Worm (Caenorhabditis elegans) whole organism, L4 larva: ENCODE data around the gene decr-1.1.
A peak's percentile ranks its signal among the peaks of the same experiment; 100 is the strongest.

Source experiments
- D1046.2 ChIP-seq: fragments of 200-800 bp; sonication (Bioruptor generic); IDR thresholded peaks from 2 replicates; pipeline ENCODE4 v1.3.6; 2022; ENCODE audit warnings: missing genetic modification characterization, missing compliant biosample characterization
- F26F4.8 ChIP-seq: fragments of 200-800 bp; sonication (Bioruptor generic); conservative IDR thresholded peaks from 2 replicates; pipeline ENCODE4 v1.3.6; 2022; ENCODE audit warnings: missing genetic modification characterization, missing compliant biosample characterization
- F37D6.2 ChIP-seq: sonication (generic microtip); optimal IDR thresholded peaks from 2 replicates; lab custom pipeline; 2016; ENCODE audit warnings: mild to moderate bottlenecking, missing genetic modification characterization, missing compliant biosample characterization
- F44E2.7 ChIP-seq: fragments of 200-800 bp; sonication (Bioruptor generic); IDR thresholded peaks from 2 replicates; pipeline ENCODE4 v2.1.2; 2022; ENCODE audit warnings: missing genetic modification characterization, missing compliant biosample characterization
- F49E8.2 ChIP-seq: sonication (generic microtip); optimal IDR thresholded peaks from 2 replicates; lab custom pipeline; 2016; ENCODE audit warnings: missing compliant biosample characterization, mild to moderate bottlenecking, missing genetic modification characterization, borderline replicate concordance
- R02D3.7 ChIP-seq: fragments of 150-350 bp; sonication (generic microtip); optimal IDR thresholded peaks from 3 replicates; lab custom pipeline; 2014; ENCODE audit warnings: missing biosample characterization, missing genetic modification characterization
- T26A8.4 ChIP-seq: fragments of 200-800 bp; sonication (Bioruptor generic); IDR thresholded peaks from 2 replicates; pipeline ENCODE4 v1.3.6; 2022; ENCODE audit warnings: missing genetic modification characterization, missing compliant biosample characterization
- ZK337.2 ChIP-seq: fragments of 200-800 bp; sonication (Bioruptor generic); IDR thresholded peaks from 2 replicates; pipeline ENCODE4 v1.3.6; 2022; ENCODE audit warnings: missing genetic modification reagents, missing genetic modification characterization, missing compliant biosample characterization
- ZK546.5 ChIP-seq, 2 experiments: sonication (generic microtip); optimal IDR thresholded peaks; 2 replicates each; lab custom pipeline; 2017; ENCODE audit warnings: missing biosample characterization in 2 of 2, missing genetic modification characterization in 2 of 2
- aha-1 ChIP-seq: fragments of 150-350 bp; peaks from one replicate; lab custom pipeline; 2014; ENCODE audit warnings: missing biosample characterization, missing genetic modification characterization
- aly-2 ChIP-seq: sonication (generic microtip); optimal IDR thresholded peaks from 2 replicates; lab custom pipeline; 2018; ENCODE audit warnings: missing biosample characterization, missing genetic modification characterization
- ceh-44 ChIP-seq: fragments of 200-800 bp; sonication (Bioruptor generic); IDR thresholded peaks from 2 replicates; pipeline ENCODE4 v1.3.6; 2022; ENCODE audit warnings: missing genetic modification reagents, missing genetic modification characterization, missing compliant biosample characterization
- ceh-82 ChIP-seq: sonication (generic microtip); optimal IDR thresholded peaks from 2 replicates; lab custom pipeline; 2017; ENCODE audit warnings: missing biosample characterization, missing genetic modification characterization
- cey-2 ChIP-seq: sonication (generic microtip); optimal IDR thresholded peaks from 3 replicates; lab custom pipeline; 2017; ENCODE audit warnings: missing genetic modification characterization, mild to moderate bottlenecking, missing compliant biosample characterization, antibody characterized with exemption, borderline replicate concordance; ENCODE audit not compliant: insufficient read depth
- ctbp-1 ChIP-seq: fragments of 200-800 bp; sonication (Bioruptor generic); IDR thresholded peaks from 2 replicates; pipeline ENCODE4 v1.3.6; 2022; ENCODE audit warnings: missing genetic modification reagents, missing genetic modification characterization, missing compliant biosample characterization
- daf-12 ChIP-seq: fragments of 150-350 bp; optimal IDR thresholded peaks from 2 replicates; lab custom pipeline; 2014; ENCODE audit warnings: missing biosample characterization, missing genetic modification reagents, missing genetic modification characterization
- daf-16 ChIP-seq, 3 experiments: sonication (generic microtip); optimal IDR thresholded peaks; 2 replicates each; lab custom pipeline; 2016 to 2017; ENCODE audit warnings: missing genetic modification characterization in 3 of 3, missing genetic modification reagents in 3 of 3, mild to moderate bottlenecking in 2 of 3, missing compliant biosample characterization in 2 of 3, missing biosample characterization in 1 of 3, moderate library complexity in 1 of 3
- dmd-6 ChIP-seq: fragments of 200-800 bp; sonication (Bioruptor generic); IDR thresholded peaks from 2 replicates; pipeline ENCODE4 v1.3.6; 2022; ENCODE audit warnings: missing genetic modification reagents, missing genetic modification characterization, missing compliant biosample characterization
- dmd-8 ChIP-seq: fragments of 200-800 bp; sonication (Bioruptor generic); IDR thresholded peaks from 2 replicates; pipeline ENCODE4 v1.3.6; 2022; ENCODE audit warnings: missing genetic modification characterization, missing compliant biosample characterization
- dmd-9 ChIP-seq: fragments of 200-800 bp; sonication (Bioruptor generic); IDR thresholded peaks from 2 replicates; pipeline ENCODE4 v1.3.6; 2022; ENCODE audit warnings: missing genetic modification reagents, missing genetic modification characterization, missing compliant biosample characterization
- duxl-1 ChIP-seq: sonication (generic microtip); optimal IDR thresholded peaks from 2 replicates; lab custom pipeline; 2016; ENCODE audit warnings: mild to moderate bottlenecking, missing genetic modification characterization, moderate library complexity, missing compliant biosample characterization; ENCODE audit not compliant: poor library complexity
- dve-1 ChIP-seq: sonication (generic microtip); optimal IDR thresholded peaks from 2 replicates; lab custom pipeline; 2017; ENCODE audit warnings: antibody characterized with exemption, mild to moderate bottlenecking, missing genetic modification characterization, missing compliant biosample characterization; ENCODE audit not compliant: insufficient read depth
- fos-1 ChIP-seq: fragments of 150-350 bp; optimal IDR thresholded peaks from 2 replicates; lab custom pipeline; 2014; ENCODE audit warnings: missing biosample characterization, missing genetic modification characterization
- hlh-11 ChIP-seq: fragments of 200-800 bp; sonication (Bioruptor generic); optimal IDR thresholded peaks from 2 replicates; lab custom pipeline; 2018; ENCODE audit warnings: mild to moderate bottlenecking, missing genetic modification characterization, missing compliant biosample characterization
- hmg-1.1 ChIP-seq: fragments of 200-800 bp; sonication (Bioruptor generic); IDR thresholded peaks from 2 replicates; pipeline ENCODE4 v1.3.6; 2022; ENCODE audit warnings: missing genetic modification reagents, missing genetic modification characterization, missing compliant biosample characterization
- lim-7 ChIP-seq: fragments of 200-800 bp; sonication (Bioruptor generic); IDR thresholded peaks from 2 replicates; pipeline ENCODE4 v1.3.6; 2022; ENCODE audit warnings: missing genetic modification characterization, missing compliant biosample characterization
- lin-13 ChIP-seq: fragments of 150-350 bp; optimal IDR thresholded peaks from 2 replicates; lab custom pipeline; 2014; ENCODE audit warnings: missing biosample characterization, missing genetic modification reagents, missing genetic modification characterization
- lin-29 ChIP-seq: fragments of 200-800 bp; sonication (Bioruptor generic); IDR thresholded peaks from 2 replicates; pipeline ENCODE4 v1.3.6; 2022; ENCODE audit warnings: missing genetic modification reagents, missing genetic modification characterization, missing compliant biosample characterization
- lir-3 ChIP-seq: sonication (generic microtip); optimal IDR thresholded peaks from 2 replicates; lab custom pipeline; 2016; ENCODE audit warnings: mild to moderate bottlenecking, missing genetic modification characterization, missing compliant biosample characterization
- madf-5 ChIP-seq, 2 experiments: fragments of 200-800 bp; sonication (Bioruptor generic); IDR thresholded peaks; 2 replicates each; pipeline ENCODE4 v1.3.6; 2022; ENCODE audit warnings: missing compliant biosample characterization in 2 of 2, missing genetic modification characterization in 2 of 2
- mdl-1 ChIP-seq, 2 experiments: fragments of 150-350 bp in 1 of 2; sonication (generic microtip) in 1 of 2; optimal IDR thresholded peaks; 2 replicates each; lab custom pipeline; 2014 to 2017; ENCODE audit warnings: missing biosample characterization in 2 of 2, missing genetic modification characterization in 2 of 2
- mep-1 ChIP-seq: fragments of 150-350 bp; sonication (generic microtip); optimal IDR thresholded peaks from 3 replicates; lab custom pipeline; 2014; ENCODE audit warnings: missing biosample characterization, missing genetic modification characterization
- nhr-102 ChIP-seq: sonication (generic microtip); optimal IDR thresholded peaks from 2 replicates; lab custom pipeline; 2016; ENCODE audit warnings: mild to moderate bottlenecking, missing genetic modification characterization, moderate library complexity, missing compliant biosample characterization
- nhr-111 ChIP-seq: fragments of 200-800 bp; sonication (Bioruptor generic); optimal IDR thresholded peaks from 2 replicates; lab custom pipeline; 2018; ENCODE audit warnings: mild to moderate bottlenecking, missing genetic modification characterization, missing compliant biosample characterization
- nhr-28 ChIP-seq: fragments of 150-350 bp; optimal IDR thresholded peaks from 2 replicates; lab custom pipeline; 2014; ENCODE audit warnings: missing biosample characterization, missing genetic modification characterization
- nhr-41 ChIP-seq: fragments of 200-800 bp; sonication (Bioruptor generic); IDR thresholded peaks from 2 replicates; pipeline ENCODE4 v1.3.6; 2022; ENCODE audit warnings: missing genetic modification reagents, missing genetic modification characterization, missing compliant biosample characterization
- nhr-42 ChIP-seq: fragments of 200-800 bp; sonication (Bioruptor generic); IDR thresholded peaks from 2 replicates; pipeline ENCODE4 v1.3.6; 2022; ENCODE audit warnings: missing genetic modification characterization, missing compliant biosample characterization
- nhr-76 ChIP-seq: fragments of 150-350 bp; optimal IDR thresholded peaks from 2 replicates; lab custom pipeline; 2014; ENCODE audit warnings: missing biosample characterization, missing genetic modification characterization
- php-3 ChIP-seq: fragments of 200-800 bp; sonication (Bioruptor generic); IDR thresholded peaks from 2 replicates; pipeline ENCODE4 v1.3.6; 2022; ENCODE audit warnings: missing genetic modification reagents, missing genetic modification characterization, missing compliant biosample characterization
- pqm-1 ChIP-seq: sonication (generic microtip); optimal IDR thresholded peaks from 2 replicates; lab custom pipeline; 2017; ENCODE audit warnings: missing biosample characterization, missing genetic modification characterization
- saeg-2 ChIP-seq: fragments of 200-800 bp; sonication (Bioruptor generic); IDR thresholded peaks from 2 replicates; pipeline ENCODE4 v1.3.6; 2022; ENCODE audit warnings: missing genetic modification reagents, missing genetic modification characterization, missing compliant biosample characterization
- set-16 ChIP-seq: fragments of 200-800 bp; sonication (Bioruptor generic); IDR thresholded peaks from 2 replicates; pipeline ENCODE4 v1.3.6; 2022; ENCODE audit warnings: missing genetic modification reagents, missing genetic modification characterization, missing compliant biosample characterization
- skn-1 ChIP-seq: fragments of 150-350 bp; optimal IDR thresholded peaks from 2 replicates; lab custom pipeline; 2014; ENCODE audit warnings: missing biosample characterization, missing genetic modification characterization
- snpc-1.2 ChIP-seq: fragments of 200-800 bp; sonication (Bioruptor generic); IDR thresholded peaks from 2 replicates; pipeline ENCODE4 v1.3.6; 2022; ENCODE audit warnings: missing genetic modification reagents, missing genetic modification characterization, missing compliant biosample characterization
- spr-3 ChIP-seq: fragments of 200-800 bp; sonication (Bioruptor generic); optimal IDR thresholded peaks from 2 replicates; lab custom pipeline; 2018; ENCODE audit warnings: mild to moderate bottlenecking, missing genetic modification characterization, missing compliant biosample characterization
- unc-130 ChIP-seq: sonication (generic microtip); optimal IDR thresholded peaks from 2 replicates; lab custom pipeline; 2016; ENCODE audit warnings: missing genetic modification reagents, missing genetic modification characterization, missing compliant biosample characterization
- vab-7 ChIP-seq: fragments of 200-800 bp; sonication (Bioruptor generic); IDR thresholded peaks from 2 replicates; pipeline ENCODE4 v1.3.6; 2022; ENCODE audit warnings: missing genetic modification reagents, missing genetic modification characterization, missing compliant biosample characterization
- zfp-2 ChIP-seq: sonication (generic microtip); optimal IDR thresholded peaks from 2 replicates; lab custom pipeline; 2016; ENCODE audit warnings: mild to moderate bottlenecking, missing genetic modification characterization, missing compliant biosample characterization
- zip-11 ChIP-seq: fragments of 200-800 bp; sonication (Bioruptor generic); IDR thresholded peaks from 2 replicates; pipeline ENCODE4 v1.3.6; 2022; ENCODE audit warnings: missing genetic modification characterization, missing compliant biosample characterization
- zip-2 ChIP-seq: fragments of 150-350 bp; optimal IDR thresholded peaks from 2 replicates; lab custom pipeline; 2014; ENCODE audit warnings: missing biosample characterization, missing genetic modification characterization
- ztf-11 ChIP-seq: fragments of 150-350 bp; optimal IDR thresholded peaks from 2 replicates; lab custom pipeline; 2014; ENCODE audit warnings: missing biosample characterization, missing genetic modification characterization

decr-1.1 gene

DNA sequence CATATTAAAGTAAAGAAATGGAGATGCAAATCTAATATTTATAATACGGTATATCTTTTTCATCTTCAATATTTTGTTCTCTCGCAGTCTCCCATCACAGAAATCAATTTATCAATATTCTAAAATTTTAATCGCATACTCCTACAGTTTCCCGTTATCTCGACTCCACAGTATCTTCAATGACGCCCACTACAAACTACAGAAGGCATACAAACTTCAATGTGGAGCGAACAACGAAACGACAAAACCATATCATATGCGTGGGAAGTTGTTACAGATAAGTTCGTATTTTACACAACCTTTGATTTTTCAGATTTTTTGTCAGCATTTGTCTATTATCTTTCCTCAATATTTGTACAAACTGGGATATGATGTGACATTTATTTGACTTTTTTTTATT is 42.3 kb upstream of the decr-1.1 start (continued):
- TF ChIP-seq snpc-1.2 (GFP tag; lab: Robert Waterston, UW), result no peak
- TF ChIP-seq vab-7 (GFP tag; lab: Robert Waterston, UW), result no peak
- TF ChIP-seq R02D3.7 (tag; lab: Kevin White, UChicago), result no peak
- no peak for TF ChIP-seq zip-11 (GFP tag; lab: Robert Waterston, UW)
- no peak for TF ChIP-seq cey-2 (tag; lab: Kevin White, UChicago)
- TF ChIP-seq skn-1 (tag; lab: Kevin White, UChicago), result no peak
- TF ChIP-seq T26A8.4 (GFP tag; lab: Robert Waterston, UW), result no peak
- no peak for TF ChIP-seq fos-1 (tag; lab: Kevin White, UChicago)
- TF ChIP-seq mep-1 (tag; lab: Kevin White, UChicago), result no peak
- no peak for TF ChIP-seq duxl-1 (tag; lab: Kevin White, UChicago)
- no peak for TF ChIP-seq dmd-8 (GFP tag; lab: Robert Waterston, UW)
- no peak for TF ChIP-seq lim-7
- no peak for TF ChIP-seq set-16 (GFP tag; lab: Robert Waterston, UW)
- TF ChIP-seq php-3 (GFP tag; lab: Robert Waterston, UW), result no peak
- no peak for TF ChIP-seq D1046.2 (GFP tag; lab: Robert Waterston, UW)
- TF ChIP-seq daf-12, result no peak
- TF ChIP-seq ctbp-1 (GFP tag; lab: Robert Waterston, UW), result no peak
- TF ChIP-seq mdl-1 (tag; optimal IDR thresholded peaks at IDR 0.05; lab: Kevin White, UChicago), result no peak
- no peak for TF ChIP-seq lir-3 (tag; lab: Kevin White, UChicago)
- peak; percentile 81 for TF ChIP-seq dve-1 (tag; lab: Kevin White, UChicago)
- no peak for TF ChIP-seq F26F4.8
- no peak for TF ChIP-seq ceh-44
- TF ChIP-seq dmd-6 (GFP tag; lab: Robert Waterston, UW), result peak; percentile 38; the same call in 1 of the 2 replicates
- TF ChIP-seq F49E8.2 (tag; lab: Kevin White, UChicago), result no peak
- TF ChIP-seq nhr-42 (GFP tag; lab: Robert Waterston, UW), result no peak
- TF ChIP-seq daf-16 (GFP tag; optimal IDR thresholded peaks at IDR 0.05; lab: Kevin White, UChicago), result no peak
- TF ChIP-seq daf-16 (tag; optimal IDR thresholded peaks at IDR 0.05; lab: Kevin White, UChicago), result peak; percentile 67
- TF ChIP-seq ZK546.5 (tag; optimal IDR thresholded peaks at IDR 0.05; lab: Kevin White, UChicago), result no peak
- no peak for TF ChIP-seq unc-130
- TF ChIP-seq nhr-102 (tag; lab: Kevin White, UChicago), result peak; percentile 0
- TF ChIP-seq ceh-82, result no peak
- TF ChIP-seq dmd-9 (GFP tag; lab: Robert Waterston, UW), result no peak
- no peak for TF ChIP-seq F44E2.7
- no peak for TF ChIP-seq lin-13 (GFP tag; lab: Kevin White, UChicago)
- TF ChIP-seq nhr-111, result no peak
- TF ChIP-seq, all 104 proteins: peak for 7

ce11 chrV:13744901-13745300 is 37.3 kb upstream of the decr-1.1 start, which contains the start of gene F35E12.9:
F35E12.9 (minus strand) TSS chrV:13745127.
- TF ChIP-seq D1046.2 (GFP tag; lab: Robert Waterston, UW), result no peak
- no peak for TF ChIP-seq aly-2 (tag; lab: Kevin White, UChicago)
- no peak for TF ChIP-seq lin-29 (GFP tag; lab: Robert Waterston, UW)
- no peak for TF ChIP-seq daf-16 (GFP tag; optimal IDR thresholded peaks at IDR 0.05; lab: Kevin White, UChicago)
- peak; percentile 85 for TF ChIP-seq daf-16 (tag; optimal IDR thresholded peaks at IDR 0.05; lab: Kevin White, UChicago)
- TF ChIP-seq nhr-28, result peak; percentile 83
- no peak for TF ChIP-seq saeg-2 (GFP tag; lab: Robert Waterston, UW)
- TF ChIP-seq nhr-76 (tag; lab: Kevin White, UChicago), result no peak
- no peak for TF ChIP-seq madf-5 (GFP tag; IDR thresholded peaks at IDR 0.05; lab: Robert Waterston, UW)
- TF ChIP-seq pqm-1 (tag; lab: Kevin White, UChicago), result peak; percentile 98
- TF ChIP-seq zip-2, result peak; percentile 16
- TF ChIP-seq F44E2.7, result no peak
- TF ChIP-seq nhr-41 (GFP tag; lab: Robert Waterston, UW), result no peak
- no peak for TF ChIP-seq vab-7 (GFP tag; lab: Robert Waterston, UW)
- peak; percentile 23 for TF ChIP-seq mep-1 (tag; lab: Kevin White, UChicago)
- no peak for TF ChIP-seq hmg-1.1 (GFP tag; lab: Robert Waterston, UW)
- TF ChIP-seq aha-1, result peak; percentile 85
- peak; percentile 59 for TF ChIP-seq hlh-11 (tag; lab: Kevin White, UChicago)
- TF ChIP-seq zfp-2 (tag; lab: Kevin White, UChicago), result no peak
- TF ChIP-seq zip-11 (GFP tag; lab: Robert Waterston, UW), result no peak
- no peak for TF ChIP-seq ZK337.2
- TF ChIP-seq F37D6.2, result no peak
- TF ChIP-seq ztf-11 (tag; lab: Kevin White, UChicago), result no peak
- TF ChIP-seq dve-1 (tag; lab: Kevin White, UChicago), result peak; percentile 87
- no peak for TF ChIP-seq unc-130
- TF ChIP-seq spr-3 (GFP tag; lab: Kevin White, UChicago), result no peak
